Worm (Caenorhabditis elegans) whole organism, L3 larva: ENCODE results near the gene C27B7.2.

ENCODE experiments used
- R02D3.7 ChIP-seq: fragments of 150-350 bp; optimal IDR thresholded peaks from 2 replicates; lab custom pipeline; 2014; ENCODE audit warnings: missing biosample characterization, missing genetic modification characterization
- ZK546.5 ChIP-seq: sonication (generic microtip); optimal IDR thresholded peaks from 2 replicates; lab custom pipeline; 2017; ENCODE audit warnings: missing biosample characterization, missing genetic modification characterization
- ama-1 ChIP-seq: fragments of 150-350 bp; optimal IDR thresholded peaks from 2 replicates; lab custom pipeline; 2018
- ceh-16 ChIP-seq: sonication (generic microtip); optimal IDR thresholded peaks from 2 replicates; lab custom pipeline; 2017; ENCODE audit warnings: missing biosample characterization, missing genetic modification characterization
- daf-12 ChIP-seq: fragments of 150-350 bp; optimal IDR thresholded peaks from 2 replicates; lab custom pipeline; 2014; ENCODE audit warnings: missing biosample characterization, missing genetic modification reagents, missing genetic modification characterization
- elt-1 ChIP-seq: fragments of 150-350 bp; optimal IDR thresholded peaks from 2 replicates; lab custom pipeline; 2014; ENCODE audit warnings: missing biosample characterization, missing genetic modification characterization
- elt-2 ChIP-seq: sonication (generic microtip); optimal IDR thresholded peaks from 2 replicates; lab custom pipeline; 2016; ENCODE audit warnings: missing genetic modification reagents, mild to moderate bottlenecking, missing genetic modification characterization, missing compliant biosample characterization
- elt-3 ChIP-seq, 3 experiments: fragments of 150-350 bp in 1 of 3; sonication (generic microtip) in 2 of 3; optimal IDR thresholded peaks; 2 replicates in 2 of 3; 4 replicates in 1 of 3; lab custom pipeline; 2014 to 2017; ENCODE audit warnings: missing biosample characterization in 3 of 3, missing genetic modification characterization in 3 of 3
- eor-1 ChIP-seq, 2 experiments: fragments of 150-350 bp; optimal IDR thresholded peaks; 2 replicates each; lab custom pipeline; 2014 to 2018; ENCODE audit warnings: missing biosample characterization in 2 of 2, missing genetic modification characterization in 2 of 2
- fkh-10 ChIP-seq: sonication (generic microtip); optimal IDR thresholded peaks from 2 replicates; lab custom pipeline; 2017; ENCODE audit warnings: missing biosample characterization, missing genetic modification reagents, missing genetic modification characterization
- fkh-2 ChIP-seq: fragments of 150-350 bp; optimal IDR thresholded peaks from 2 replicates; lab custom pipeline; 2014; ENCODE audit warnings: missing biosample characterization, missing genetic modification reagents, missing genetic modification characterization
- fos-1 ChIP-seq: fragments of 150-350 bp; optimal IDR thresholded peaks from 2 replicates; lab custom pipeline; 2014; ENCODE audit warnings: missing biosample characterization, missing genetic modification characterization
- hmg-11 ChIP-seq: sonication (generic microtip); optimal IDR thresholded peaks from 2 replicates; lab custom pipeline; 2016; ENCODE audit warnings: missing genetic modification characterization, missing compliant biosample characterization
- lin-15B ChIP-seq: fragments of 150-350 bp; optimal IDR thresholded peaks from 2 replicates; lab custom pipeline; 2014; ENCODE audit warnings: missing biosample characterization, missing genetic modification characterization
- nfya-1 ChIP-seq: sonication (generic microtip); optimal IDR thresholded peaks from 2 replicates; lab custom pipeline; 2017; ENCODE audit warnings: missing genetic modification characterization, mild to moderate bottlenecking, missing compliant biosample characterization, antibody characterized with exemption, moderate library complexity; ENCODE audit not compliant: insufficient read depth
- nhr-25 ChIP-seq: sonication (generic microtip); optimal IDR thresholded peaks from 2 replicates; lab custom pipeline; 2017; ENCODE audit warnings: missing biosample characterization, missing genetic modification characterization
- nhr-28 ChIP-seq: fragments of 150-350 bp; optimal IDR thresholded peaks from 2 replicates; lab custom pipeline; 2014; ENCODE audit warnings: missing biosample characterization, missing genetic modification characterization
- pha-4 ChIP-seq: fragments of 150-350 bp; optimal IDR thresholded peaks from 2 replicates; lab custom pipeline; 2014; ENCODE audit warnings: missing biosample characterization, missing genetic modification reagents, missing genetic modification characterization
- sea-2 ChIP-seq: fragments of 150-350 bp; sonication (generic microtip); optimal IDR thresholded peaks from 4 replicates; lab custom pipeline; 2014; ENCODE audit warnings: missing biosample characterization, missing genetic modification reagents, missing genetic modification characterization
- skn-1 ChIP-seq: fragments of 150-350 bp; optimal IDR thresholded peaks from 2 replicates; lab custom pipeline; 2014; ENCODE audit warnings: missing biosample characterization, missing genetic modification characterization
- unc-62 ChIP-seq: fragments of 150-350 bp; sonication (generic microtip); optimal IDR thresholded peaks from 4 replicates; lab custom pipeline; 2014; ENCODE audit warnings: missing biosample characterization, missing genetic modification reagents, missing genetic modification characterization
- ztf-4 ChIP-seq: fragments of 150-350 bp; optimal IDR thresholded peaks from 2 replicates; lab custom pipeline; 2014; ENCODE audit warnings: missing biosample characterization, missing genetic modification characterization

Gene C27B7.2

ce11 chrIV:8927093-8927492 is 34.4 kb downstream of the C27B7.2 start (continued):
- TF ChIP-seq fkh-2 (tag; lab: Kevin White, UChicago) = no peak
- no peak for TF ChIP-seq daf-12 (tag; lab: Kevin White, UChicago)
- TF ChIP-seq fos-1 (tag; lab: Kevin White, UChicago) = no peak
- no peak for TF ChIP-seq ZK546.5
- no peak for TF ChIP-seq eor-1 (tag; optimal IDR thresholded peaks at IDR 0.05; lab: Kevin White, UChicago)
- TF ChIP-seq nfya-1 (tag; lab: Kevin White, UChicago) = peak; percentile 67
- TF ChIP-seq skn-1 (tag; lab: Kevin White, UChicago) = peak; percentile 20
- no peak for TF ChIP-seq elt-1 (tag; lab: Kevin White, UChicago)
- no peak for TF ChIP-seq nhr-28 (tag; lab: Kevin White, UChicago)
- TF ChIP-seq ztf-4 (tag; lab: Kevin White, UChicago) = peak; percentile 57
- peak; percentile 72 for TF ChIP-seq elt-2
- no peak for TF ChIP-seq sea-2 (GFP tag; lab: Kevin White, UChicago)
- peak; percentile 35 for TF ChIP-seq lin-15B (tag; lab: Kevin White, UChicago)
- TF ChIP-seq ama-1 = peak; percentile 86

ce11 chrIV:8929942-8930492 is 37.4 kb downstream of the C27B7.2 start, which contains the start of the genes D1046.18 and slc-25A26:
D1046.18 (plus strand) TSS chrIV:8930242.
slc-25A26 (plus strand) TSS chrIV:8930442.
- TF ChIP-seq elt-3 (tag; optimal IDR thresholded peaks at IDR 0.05; lab: Kevin White, UChicago) = no peak
- TF ChIP-seq R02D3.7 (tag; lab: Kevin White, UChicago) = no peak

ce11 chrIV:8933575-8933974 is 40.9 kb downstream of the C27B7.2 start, which contains the start of gene D1046.4:
D1046.4 (plus strand) TSS chrIV:8933875.
- no peak for TF ChIP-seq hmg-11
- TF ChIP-seq unc-62 = no peak
- no peak for TF ChIP-seq fkh-2 (tag; lab: Kevin White, UChicago)
- TF ChIP-seq nhr-25 (tag; lab: Kevin White, UChicago) = no peak

- TF ChIP-seq daf-12 (tag; lab: Kevin White, UChicago) = no peak
- TF ChIP-seq pha-4 (tag; lab: Kevin White, UChicago) = no peak
- no peak for TF ChIP-seq ceh-16
- peak; percentile 43 for TF ChIP-seq fkh-10 (GFP tag; lab: Kevin White, UChicago)
These were observed 50.8 kb downstream of the C27B7.2 start for ce11 chrIV:8943430-8943829.
